Fruit fly (Drosophila melanogaster) whole organism, embryonic: ENCODE data around the gene CG8042.

Source experiments
- Awh ChIP-seq: fragments of 200-800 bp; sonication (Bioruptor generic); IDR thresholded peaks from 2 replicates; pipeline ENCODE4, ENCODE4 v1.3.6; 2022; ENCODE audit warnings: missing biosample characterization, missing genetic modification characterization
- CG10209 ChIP-seq: fragments of 200-800 bp; sonication (Bioruptor generic); optimal IDR thresholded peaks from 3 replicates; lab custom pipeline; 2017; ENCODE audit warnings: missing biosample characterization, mild to moderate bottlenecking, missing genetic modification characterization, missing genetic modification reagents
- CG11723 ChIP-seq: fragments of 200-800 bp; sonication (Bioruptor generic); optimal IDR thresholded peaks from 2 replicates; lab custom pipeline; 2017; ENCODE audit warnings: missing biosample characterization, mild to moderate bottlenecking, missing genetic modification characterization
- CG12071 ChIP-seq: fragments of 200-800 bp; sonication (Bioruptor generic); optimal IDR thresholded peaks from 3 replicates; lab custom pipeline; 2018; ENCODE audit warnings: missing biosample characterization, mild to moderate bottlenecking, missing genetic modification characterization
- CG1233 ChIP-seq: fragments of 200-800 bp; sonication (Bioruptor generic); optimal IDR thresholded peaks from 4 replicates; lab custom pipeline; 2018; ENCODE audit warnings: missing biosample characterization, mild to moderate bottlenecking, missing genetic modification characterization
- CG13296 ChIP-seq: fragments of 200-800 bp; sonication (Bioruptor generic); optimal IDR thresholded peaks from 3 replicates; lab custom pipeline; 2018; ENCODE audit warnings: missing biosample characterization, mild to moderate bottlenecking, missing genetic modification characterization
- CG14710 ChIP-seq: fragments of 200-800 bp; sonication (Bioruptor generic); optimal IDR thresholded peaks from 3 replicates; lab custom pipeline; 2019; ENCODE audit warnings: missing biosample characterization, mild to moderate bottlenecking, missing genetic modification characterization, moderate library complexity
- CG15514 ChIP-seq: fragments of 200-800 bp; sonication (Bioruptor generic); optimal IDR thresholded peaks from 3 replicates; lab custom pipeline; 2017; ENCODE audit warnings: missing biosample characterization, missing genetic modification characterization, mild to moderate bottlenecking, moderate library complexity, missing genetic modification reagents
- CG15601 ChIP-seq: fragments of 200-800 bp; sonication (Bioruptor generic); optimal IDR thresholded peaks from 3 replicates; lab custom pipeline; 2019; ENCODE audit warnings: missing biosample characterization, mild to moderate bottlenecking, missing genetic modification characterization, moderate library complexity
- CG16815 ChIP-seq: fragments of 200-800 bp; sonication (Bioruptor generic); optimal IDR thresholded peaks from 3 replicates; lab custom pipeline; 2017; ENCODE audit warnings: missing biosample characterization, mild to moderate bottlenecking, missing genetic modification characterization
- CG17359 ChIP-seq: fragments of 200-800 bp; sonication (Bioruptor generic); optimal IDR thresholded peaks from 3 replicates; lab custom pipeline; 2018; ENCODE audit warnings: missing biosample characterization, mild to moderate bottlenecking, missing genetic modification characterization, moderate library complexity
- CG17385 ChIP-seq: fragments of 200-800 bp; sonication (Bioruptor generic); optimal IDR thresholded peaks from 3 replicates; lab custom pipeline; 2018; ENCODE audit warnings: missing biosample characterization, mild to moderate bottlenecking, missing genetic modification characterization
- CG17568 ChIP-seq: fragments of 200-800 bp; sonication (Bioruptor generic); optimal IDR thresholded peaks from 2 replicates; lab custom pipeline; 2018; ENCODE audit warnings: missing biosample characterization, mild to moderate bottlenecking, missing genetic modification characterization, moderate library complexity
- CG31224 ChIP-seq: fragments of 200-800 bp; sonication (Bioruptor generic); IDR thresholded peaks from 2 replicates; pipeline ENCODE4 v1.3.6; 2022; ENCODE audit warnings: missing biosample characterization, missing genetic modification characterization
- CG34376 ChIP-seq: fragments of 200-800 bp; sonication (Bioruptor generic); optimal IDR thresholded peaks from 2 replicates; lab custom pipeline; 2018; ENCODE audit warnings: missing biosample characterization, mild to moderate bottlenecking, missing genetic modification characterization
- CG3726 ChIP-seq: fragments of 200-800 bp; sonication (Bioruptor generic); IDR thresholded peaks from 3 replicates; pipeline ENCODE4, ENCODE4 v1.3.6; 2022; ENCODE audit warnings: missing biosample characterization, missing genetic modification characterization
- CG4282 ChIP-seq: fragments of 200-800 bp; sonication (Bioruptor generic); optimal IDR thresholded peaks from 2 replicates; lab custom pipeline; 2016; ENCODE audit warnings: missing biosample characterization, missing genetic modification characterization
- CG8924 ChIP-seq: fragments of 200-800 bp; optimal IDR thresholded peaks from 3 replicates; lab custom pipeline; 2019; ENCODE audit warnings: missing biosample characterization, mild to moderate bottlenecking, missing genetic modification characterization, moderate library complexity
- CG9932 ChIP-seq: fragments of 200-800 bp; sonication (Bioruptor generic); IDR thresholded peaks from 2 replicates; pipeline ENCODE4 v1.3.6; 2022; ENCODE audit warnings: missing biosample characterization, missing genetic modification characterization
- Drgx ChIP-seq: fragments of 200-800 bp; sonication (Bioruptor generic); IDR thresholded peaks from 2 replicates; pipeline ENCODE4 v1.3.6; 2022; ENCODE audit warnings: missing biosample characterization, missing genetic modification characterization
- Hmr ChIP-seq: fragments of 200-800 bp; sonication (Bioruptor generic); optimal IDR thresholded peaks from 3 replicates; lab custom pipeline; 2017; ENCODE audit warnings: mild to moderate bottlenecking, missing biosample characterization, missing genetic modification reagents, missing genetic modification characterization
- Lhr ChIP-seq: fragments of 200-800 bp; sonication (Bioruptor generic); optimal IDR thresholded peaks from 3 replicates; lab custom pipeline; 2017; ENCODE audit warnings: mild to moderate bottlenecking, missing biosample characterization, missing genetic modification reagents, missing genetic modification characterization
- Lim3 ChIP-seq: fragments of 200-800 bp; sonication (Bioruptor generic); IDR thresholded peaks from 2 replicates; pipeline ENCODE4 v1.3.6; 2022; ENCODE audit warnings: missing biosample characterization, missing genetic modification characterization
- Lpt ChIP-seq: fragments of >200 bp; optimal IDR thresholded peaks from 2 replicates; lab custom pipeline; 2018; ENCODE audit warnings: missing biosample characterization, missing genetic modification characterization
- MTF-1 ChIP-seq: fragments of 200-800 bp; sonication (Bioruptor generic); optimal IDR thresholded peaks from 2 replicates; lab custom pipeline; 2018; ENCODE audit warnings: missing biosample characterization, mild to moderate bottlenecking, missing genetic modification characterization, borderline replicate concordance
- Myb ChIP-seq: fragments of 200-800 bp; sonication (Bioruptor generic); optimal IDR thresholded peaks from 2 replicates; lab custom pipeline; 2016; ENCODE audit warnings: missing biosample characterization, missing genetic modification characterization
- PHDP ChIP-seq: fragments of 200-800 bp; sonication (Bioruptor generic); optimal IDR thresholded peaks from 3 replicates; lab custom pipeline; 2018; ENCODE audit warnings: missing biosample characterization, mild to moderate bottlenecking, missing genetic modification characterization, moderate library complexity
- Pdp1 ChIP-seq, 2 experiments: fragments of 200-800 bp; sonication (Bioruptor generic); optimal IDR thresholded peaks; 3 replicates each; lab custom pipeline; 2016; ENCODE audit warnings: missing biosample characterization in 2 of 2, missing genetic modification characterization in 2 of 2, mild to moderate bottlenecking in 1 of 2, moderate library complexity in 1 of 2
- Ssrp ChIP-seq: fragments of 200-800 bp; sonication (Bioruptor generic); optimal IDR thresholded peaks from 2 replicates; lab custom pipeline; 2018; ENCODE audit warnings: missing biosample characterization, mild to moderate bottlenecking, missing genetic modification characterization, moderate library complexity
- Xrp1 ChIP-seq: fragments of 200-800 bp; sonication (Bioruptor generic); IDR thresholded peaks from 2 replicates; pipeline ENCODE4 v1.3.6; 2022; ENCODE audit warnings: missing biosample characterization, missing genetic modification characterization
- aop ChIP-seq: fragments of 200-800 bp; sonication (Bioruptor generic); IDR thresholded peaks from 2 replicates; pipeline ENCODE4 v1.3.6; 2022; ENCODE audit warnings: missing biosample characterization, missing genetic modification characterization
- bsh ChIP-seq, 2 experiments: fragments of 200-800 bp; sonication (Bioruptor generic); optimal IDR thresholded peaks; 2 replicates each; lab custom pipeline; 2017 to 2018; ENCODE audit warnings: mild to moderate bottlenecking in 2 of 2, missing biosample characterization in 2 of 2, missing genetic modification characterization in 2 of 2, moderate library complexity in 1 of 2
- corto ChIP-seq: fragments of 200-800 bp; sonication (Bioruptor generic); optimal IDR thresholded peaks from 2 replicates; lab custom pipeline; 2016; ENCODE audit warnings: missing biosample characterization, mild to moderate bottlenecking, missing genetic modification characterization, moderate library complexity
- fu2 ChIP-seq: fragments of 200-800 bp; sonication (Bioruptor generic); optimal IDR thresholded peaks from 2 replicates; lab custom pipeline; 2016; ENCODE audit warnings: missing biosample characterization, missing genetic modification characterization
- gem ChIP-seq: fragments of 200-800 bp; sonication (Bioruptor generic); optimal IDR thresholded peaks from 2 replicates; lab custom pipeline; 2019; ENCODE audit warnings: missing biosample characterization, mild to moderate bottlenecking, missing genetic modification characterization, moderate library complexity
- grau ChIP-seq: fragments of 200-800 bp; optimal IDR thresholded peaks from 3 replicates; lab custom pipeline; 2019; ENCODE audit warnings: missing biosample characterization, mild to moderate bottlenecking, missing genetic modification characterization, moderate library complexity
- lilli ChIP-seq: fragments of 200-800 bp; sonication (Bioruptor generic); optimal IDR thresholded peaks from 3 replicates; lab custom pipeline; 2016; ENCODE audit warnings: missing biosample characterization, missing genetic modification characterization
- lov ChIP-seq, 2 experiments: fragments of 200-800 bp in 1 of 2; fragments of >200 bp in 1 of 2; sonication (Bioruptor generic) in 1 of 2; IDR thresholded peaks in 1 of 2; optimal IDR thresholded peaks in 1 of 2; 2 replicates in 1 of 2; 3 replicates in 1 of 2; pipeline versions ENCODE4 v1.3.6 to Lab custom; 2017 to 2022; ENCODE audit warnings: missing biosample characterization in 1 of 2, missing genetic modification characterization in 1 of 2
- maf-S ChIP-seq: fragments of 200-800 bp; sonication (Bioruptor generic); optimal IDR thresholded peaks from 2 replicates; lab custom pipeline; 2016; ENCODE audit warnings: missing biosample characterization, missing genetic modification characterization
- odd ChIP-seq: fragments of 200-800 bp; sonication (Bioruptor generic); optimal IDR thresholded peaks from 2 replicates; lab custom pipeline; 2017; ENCODE audit warnings: missing biosample characterization, mild to moderate bottlenecking, missing genetic modification characterization
- psq ChIP-seq: fragments of 200-800 bp; sonication (Bioruptor generic); optimal IDR thresholded peaks from 2 replicates; lab custom pipeline; 2017; ENCODE audit warnings: missing biosample characterization, missing genetic modification characterization
- repo ChIP-seq: fragments of 200-800 bp; sonication (Bioruptor generic); optimal IDR thresholded peaks from 2 replicates; lab custom pipeline; 2016; ENCODE audit warnings: missing biosample characterization, missing genetic modification characterization
- sens-2 ChIP-seq: fragments of 200-800 bp; sonication (Bioruptor generic); IDR thresholded peaks from 2 replicates; pipeline ENCODE4 v1.3.6; 2022; ENCODE audit warnings: missing biosample characterization, missing genetic modification characterization
- sqz ChIP-seq: fragments of 200-800 bp; sonication (Bioruptor generic); optimal IDR thresholded peaks from 3 replicates; lab custom pipeline; 2018; ENCODE audit warnings: missing biosample characterization, mild to moderate bottlenecking, missing genetic modification characterization
- ssp ChIP-seq: fragments of 200-800 bp; sonication (Bioruptor generic); IDR thresholded peaks from 2 replicates; pipeline ENCODE4 v1.3.6; 2022; ENCODE audit warnings: missing biosample characterization, missing genetic modification characterization
- sug ChIP-seq: fragments of 200-800 bp; optimal IDR thresholded peaks from 2 replicates; lab custom pipeline; 2019; ENCODE audit warnings: missing biosample characterization, mild to moderate bottlenecking, missing genetic modification characterization, moderate library complexity
- unpg ChIP-seq: fragments of 200-800 bp; sonication (Bioruptor generic); optimal IDR thresholded peaks from 3 replicates; lab custom pipeline; 2018; ENCODE audit warnings: missing biosample characterization, mild to moderate bottlenecking, missing genetic modification characterization, moderate library complexity

Gene CG8042

dm6 chr3L:7960707-7961695, 13.8 kb downstream of the CG8042 start (continued):
- TF ChIP-seq sug (peak; percentile 75), sens-2 (GFP tag; lab: Robert Waterston, UW) (peak; percentile 28; the same call in 1 of the 2 replicates), sqz (peak; percentile 62), lov (optimal IDR thresholded peaks at IDR 0.05; lab: Kevin White, UChicago) (no peak), lov (GFP tag; IDR thresholded peaks at IDR 0.05; lab: Robert Waterston, UW) (peak; percentile 48; the same call in 1 of the 3 replicates), PHDP (tag; lab: Kevin White, UChicago) (peak; percentile 46), Awh (GFP tag; lab: Robert Waterston, UW) (no peak), Hmr (GFP tag; lab: Kevin White, UChicago) (peak; percentile 32), Lhr (GFP tag; lab: Kevin White, UChicago) (peak; percentile 23), Ssrp (no peak), CG15601 (peak; percentile 45), CG11723 (GFP tag; lab: Kevin White, UChicago) (peak; percentile 27), CG1233 (GFP tag; lab: Kevin White, UChicago) (peak; percentile 12), CG15514 (GFP tag; lab: Kevin White, UChicago) (peak; percentile 20), CG17359 (tag; lab: Kevin White, UChicago) (peak; percentile 1), CG14710 (tag; lab: Kevin White, UChicago) (peak; percentile 4), repo (peak; percentile 12), Pdp1 (GFP tag; optimal IDR thresholded peaks at IDR 0.05; lab: Kevin White, UChicago) (peak in 1 of 2 experiments; percentile 47), Lim3 (GFP tag; lab: Robert Waterston, UW) (peak; percentile 72; the same call in 1 of the 2 replicates), psq (GFP tag; lab: Kevin White, UChicago) (no peak), CG16815 (GFP tag; lab: Kevin White, UChicago) (no peak), lilli (GFP tag; lab: Kevin White, UChicago) (no peak), CG4282 (GFP tag; lab: Kevin White, UChicago) (no peak), CG8924 (peak; percentile 5), Lpt (GFP tag; lab: Kevin White, UChicago) (no peak), aop (GFP tag; lab: Robert Waterston, UW) (no peak), CG34376 (GFP tag; lab: Kevin White, UChicago) (peak; percentile 88), ssp (no peak), CG17568 (GFP tag; lab: Kevin White, UChicago) (peak; percentile 19), gem (tag; lab: Kevin White, UChicago) (peak; percentile 5), odd (GFP tag; lab: Kevin White, UChicago) (peak; percentile 20), fu2 (GFP tag; lab: Kevin White, UChicago) (no peak), CG9932 (no peak), CG3726 (no peak), CG17385 (peak; percentile 4), Xrp1 (GFP tag; lab: Robert Waterston, UW) (peak; percentile 64), corto (GFP tag; lab: Kevin White, UChicago) (peak; percentile 55), CG10209 (GFP tag; lab: Kevin White, UChicago) (peak; percentile 32), CG13296 (peak; percentile 11), unpg (GFP tag; lab: Kevin White, UChicago) (peak; percentile 2), bsh (GFP tag; optimal IDR thresholded peaks at IDR 0.05; lab: Kevin White, UChicago) (peak in 1 of 2 experiments; percentile 32), Drgx (no peak), grau (tag; lab: Kevin White, UChicago) (peak; percentile 13), MTF-1 (peak; percentile 18), CG12071 (peak; percentile 43), CG31224 (GFP tag; lab: Robert Waterston, UW) (no peak), Myb (no peak), maf-S (GFP tag; lab: Kevin White, UChicago) (no peak)
